Worm (Caenorhabditis elegans) whole organism, L2 larva: ENCODE results near the gene ddx-15.

Experiments
- lin-13 ChIP-seq: fragments of 150-350 bp; optimal IDR thresholded peaks from 2 replicates; lab custom pipeline; 2014; ENCODE audit warnings: missing biosample characterization, missing genetic modification reagents, missing genetic modification characterization
- ztf-1 ChIP-seq: fragments of 200-800 bp; sonication (Bioruptor generic); conservative IDR thresholded peaks from 2 replicates; pipeline ENCODE4 v1.3.6; 2022; ENCODE audit warnings: missing genetic modification characterization, missing compliant biosample characterization
- ztf-11 ChIP-seq: sonication (generic microtip); optimal IDR thresholded peaks from 2 replicates; lab custom pipeline; 2017; ENCODE audit warnings: missing biosample characterization, missing genetic modification characterization

DNA sequence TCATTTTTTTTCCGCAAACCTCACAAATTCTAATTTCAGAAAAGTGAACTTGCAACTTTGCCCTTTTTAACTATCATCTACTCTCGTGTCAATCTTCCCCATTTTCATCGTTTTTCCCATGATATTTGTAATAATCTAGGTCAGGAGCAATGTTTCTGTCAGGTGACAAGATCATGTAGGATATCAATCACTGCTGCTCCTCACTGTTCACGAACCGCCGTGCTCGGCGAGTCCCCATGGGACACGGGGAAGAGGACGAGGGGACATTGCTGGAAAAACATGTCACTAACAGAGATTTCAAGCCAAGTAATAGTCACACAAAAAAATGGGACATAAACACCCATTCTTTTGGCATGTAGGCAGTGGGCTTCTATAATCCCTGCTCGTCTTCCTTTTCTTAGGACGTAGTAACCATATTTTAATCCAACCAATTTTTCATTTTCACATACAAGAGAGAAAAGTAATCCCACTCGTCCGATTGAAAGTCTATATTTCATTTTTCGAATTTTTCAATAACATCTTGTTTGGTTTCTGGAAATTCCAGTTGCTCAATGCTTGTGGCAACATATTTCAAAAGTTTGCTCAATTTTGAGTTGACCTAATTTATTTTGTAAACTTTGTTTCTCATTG, 20.6 kb downstream of the ddx-15 start:
- TF ChIP-seq ztf-11: no peak
- TF ChIP-seq lin-13 (GFP tag; lab: Kevin White, UChicago): no peak
- no peak for TF ChIP-seq ztf-1 (GFP tag; lab: Robert Waterston, UW)
